Worm (Caenorhabditis elegans): ENCODE measurements around the gene dsb-3.

DNA sequence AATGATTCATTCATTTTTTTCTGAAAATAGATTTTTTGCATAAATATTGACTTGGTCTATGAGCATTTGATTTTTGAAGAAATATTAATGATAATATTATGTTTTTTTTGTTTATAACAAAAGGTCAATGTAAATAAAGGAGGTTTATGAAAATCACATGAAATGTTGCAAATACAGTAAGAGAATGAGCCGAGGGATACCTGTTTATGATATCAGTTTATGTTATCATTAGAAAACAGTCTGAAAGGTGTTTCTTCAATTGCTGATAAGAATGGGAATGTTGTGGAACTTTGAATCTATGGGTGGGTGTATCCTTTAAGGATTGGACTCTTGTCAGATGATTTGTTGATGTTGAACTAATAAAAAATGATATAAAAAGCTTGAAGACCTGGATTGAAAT lies 25.3 kb downstream of the dsb-3 start:
- TF ChIP-seq ama-1 (optimal IDR thresholded peaks at IDR 0.05) (no peak), pqm-1 (tag; optimal IDR thresholded peaks at IDR 0.05) (no peak), egl-27 (tag; optimal IDR thresholded peaks at IDR 0.05) (no peak), vab-15 (tag; optimal IDR thresholded peaks at IDR 0.05) (no peak), lsy-2 (tag; optimal IDR thresholded peaks at IDR 0.05) (no peak), nhr-11 (tag; optimal IDR thresholded peaks at IDR 0.05) (no peak), mep-1 (tag; optimal IDR thresholded peaks at IDR 0.05) (no peak), fos-1 (tag; optimal IDR thresholded peaks at IDR 0.05) (no peak), sptf-1 (tag; optimal IDR thresholded peaks at IDR 0.05) (no peak), snpc-4 (tag; optimal IDR thresholded peaks at IDR 0.05) (no peak), efl-1 (optimal IDR thresholded peaks at IDR 0.05) (no peak), efl-1 (GFP tag; optimal IDR thresholded peaks at IDR 0.05 in 1 of 2) (no peak), nhr-76 (tag; optimal IDR thresholded peaks at IDR 0.05) (no peak), unc-62 (GFP tag; optimal IDR thresholded peaks at IDR 0.05) (no peak), lir-3 (tag; optimal IDR thresholded peaks at IDR 0.05; ENCODE audit: poor library complexity) (no peak)

All from whole organism, L1 larva.